Fruit fly (Drosophila melanogaster): ENCODE results near the gene Mst87F.
A peak's percentile ranks its signal among the peaks of the same experiment; 100 is the strongest.

Mst87F gene

DNA sequence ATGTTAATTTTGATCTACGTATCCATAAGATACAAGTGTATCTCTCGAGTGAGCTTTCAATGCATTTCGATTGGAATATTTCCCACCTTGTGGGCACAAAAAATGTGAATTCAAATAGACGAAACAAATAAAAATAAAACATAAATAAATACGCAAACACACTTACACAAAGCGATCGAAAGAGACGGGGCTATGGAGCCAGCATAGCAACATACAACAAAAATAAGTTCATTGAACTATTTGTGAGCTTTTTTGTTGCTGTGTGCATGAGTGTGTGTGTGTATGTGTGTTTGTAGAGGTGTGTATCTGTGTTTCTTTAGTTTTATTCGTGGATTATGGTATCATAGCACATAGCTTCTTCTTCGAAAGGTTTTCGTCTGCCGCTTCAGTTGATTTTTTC lies 7.3 kb downstream of the Mst87F start:
- no peak for TF ChIP-seq B-H2 (GFP tag; optimal IDR thresholded peaks at IDR 0.05)
- TF ChIP-seq HLH3B (GFP tag; IDR thresholded peaks at IDR 0.05) = no peak
- TF ChIP-seq CG2116 (GFP tag; optimal IDR thresholded peaks at IDR 0.05) = no peak
- no peak for TF ChIP-seq Dref (GFP tag; IDR thresholded peaks at IDR 0.05)
- no peak for TF ChIP-seq HLH54F (GFP tag; optimal IDR thresholded peaks at IDR 0.05)
- peak; percentile 40 for TF ChIP-seq sens (GFP tag)
- TF ChIP-seq CG1602 (GFP tag; optimal IDR thresholded peaks at IDR 0.05) = no peak
- TF ChIP-seq jumu (GFP tag; optimal IDR thresholded peaks at IDR 0.05) = no peak
- TF ChIP-seq CHES-1-like (GFP tag; optimal IDR thresholded peaks at IDR 0.05) = no peak
- TF ChIP-seq toy (GFP tag; IDR thresholded peaks at IDR 0.05) = no peak
- TF ChIP-seq Sox102F (GFP tag; optimal IDR thresholded peaks at IDR 0.05) = peak; percentile 23
- TF ChIP-seq CG10321 (GFP tag; IDR thresholded peaks at IDR 0.05) = no peak
- TF ChIP-seq Nf-YB (GFP tag; optimal IDR thresholded peaks at IDR 0.05) = no peak
- no peak for TF ChIP-seq CG4820 (GFP tag; optimal IDR thresholded peaks at IDR 0.05)
- no peak for TF ChIP-seq Max (GFP tag; optimal IDR thresholded peaks at IDR 0.05)
- TF ChIP-seq CG13894 (tag; optimal IDR thresholded peaks at IDR 0.05) = no peak
- no peak for TF ChIP-seq wdn (GFP tag; IDR thresholded peaks at IDR 0.05)
- no peak for TF ChIP-seq CG15073 (GFP tag; optimal IDR thresholded peaks at IDR 0.05)
- TF ChIP-seq klu (GFP tag; IDR thresholded peaks at IDR 0.05) = no peak
- no peak for TF ChIP-seq gcm (GFP tag; optimal IDR thresholded peaks at IDR 0.05)
- TF ChIP-seq Elba2 (GFP tag; optimal IDR thresholded peaks at IDR 0.05) = no peak
- no peak for TF ChIP-seq MTF-1 (GFP tag; optimal IDR thresholded peaks at IDR 0.05; ENCODE audit: borderline replicate concordance)
- no peak for TF ChIP-seq Mad (GFP tag; optimal IDR thresholded peaks at IDR 0.05)
- TF ChIP-seq Rfx (GFP tag; IDR thresholded peaks at IDR 0.05) = no peak
- no peak for TF ChIP-seq CG13287 (GFP tag; IDR thresholded peaks at IDR 0.05; ENCODE audit: partially characterized antibody)
- no peak for TF ChIP-seq fd3F (GFP tag; optimal IDR thresholded peaks at IDR 0.05)
- no peak for TF ChIP-seq da (GFP tag; optimal IDR thresholded peaks at IDR 0.05)
- no peak for TF ChIP-seq Xrp1 (GFP tag; IDR thresholded peaks at IDR 0.05)
- TF ChIP-seq bab2 (GFP tag; optimal IDR thresholded peaks at IDR 0.05) = no peak
- TF ChIP-seq sob (GFP tag; IDR thresholded peaks at IDR 0.05) = no peak
- TF ChIP-seq Med (GFP tag) = peak; percentile 69
- no peak for TF ChIP-seq mirr (GFP tag; optimal IDR thresholded peaks at IDR 0.05)
- TF ChIP-seq CG1792 (GFP tag; optimal IDR thresholded peaks at IDR 0.05) = no peak
- no peak for TF ChIP-seq ab (GFP tag; optimal IDR thresholded peaks at IDR 0.05)
- no peak for TF ChIP-seq MBD-R2 (GFP tag; IDR thresholded peaks at IDR 0.05)
- no peak for TF ChIP-seq Lhr (GFP tag; optimal IDR thresholded peaks at IDR 0.05)
- TF ChIP-seq Aef1 (GFP tag; IDR thresholded peaks at IDR 0.05) = 0 out of 3 replicates have a peak, but pooled peaks have one; percentile 16
- TF ChIP-seq zen (tag; optimal IDR thresholded peaks at IDR 0.05) = no peak
- TF ChIP-seq CG1233 (GFP tag; optimal IDR thresholded peaks at IDR 0.05) = no peak
- no peak for TF ChIP-seq C15 (GFP tag; IDR thresholded peaks at IDR 0.05)
- TF ChIP-seq CG15479 (GFP tag; optimal IDR thresholded peaks at IDR 0.05) = no peak
- TF ChIP-seq CG17568 (GFP tag; optimal IDR thresholded peaks at IDR 0.05) = no peak
- TF ChIP-seq CG18764 (GFP tag; optimal IDR thresholded peaks at IDR 0.05) = no peak
- TF ChIP-seq Hr51 (GFP tag; optimal IDR thresholded peaks at IDR 0.05) = no peak
- no peak for TF ChIP-seq Hr3 (GFP tag; optimal IDR thresholded peaks at IDR 0.05)
- no peak for TF ChIP-seq Dll (GFP tag; IDR thresholded peaks at IDR 0.05; ENCODE audit: partially characterized antibody)
- TF ChIP-seq fru (optimal IDR thresholded peaks at IDR 0.05) = no peak
- no peak for TF ChIP-seq ac (GFP tag; optimal IDR thresholded peaks at IDR 0.05)
- no peak for TF ChIP-seq CG8359 (GFP tag; optimal IDR thresholded peaks at IDR 0.05; ENCODE audit: borderline replicate concordance)
- no peak for TF ChIP-seq hth (optimal IDR thresholded peaks at IDR 0.05)
- TF ChIP-seq Taf1 (GFP tag; IDR thresholded peaks at IDR 0.05) = no peak
- TF ChIP-seq CG6813 (GFP tag; optimal IDR thresholded peaks at IDR 0.05) = peak; percentile 23
- TF ChIP-seq CG8765 (GFP tag; IDR thresholded peaks at IDR 0.05) = no peak
